Fruit fly (Drosophila melanogaster): Measurements from ENCODE around the gene CG42594.

- peak; percentile 77 for TF ChIP-seq CG8301 (tag; optimal IDR thresholded peaks at IDR 0.05)
- TF ChIP-seq Ets98B (GFP tag; IDR thresholded peaks at IDR 0.05), result peak; percentile 90
- TF ChIP-seq CG15710 (tag; optimal IDR thresholded peaks at IDR 0.05), result peak; percentile 81
- peak; percentile 89 for TF ChIP-seq rn (GFP tag; IDR thresholded peaks at IDR 0.05)
- peak; percentile 89 for TF ChIP-seq CG12605 (GFP tag; IDR thresholded peaks at IDR 0.05)
- TF ChIP-seq EcR (GFP tag; optimal IDR thresholded peaks at IDR 0.05), result no peak
- peak; percentile 75 for TF ChIP-seq CG9948 (tag; optimal IDR thresholded peaks at IDR 0.05)
These were observed 65.9 kb downstream of the CG42594 start, which contains the start of gene CG6927 for dm6 chrX:4906573-4906972.

Measured in whole organism, pupa.